Fruit fly (Drosophila melanogaster) whole organism: Measurements from ENCODE around the gene Lrr47.

Source experiments
- CG8478 ChIP-seq: fragments of >200 bp; optimal IDR thresholded peaks from 2 replicates; lab custom pipeline; 2018; ENCODE audit warnings: inconsistent platforms
- Dll ChIP-seq: fragments of >200 bp; optimal IDR thresholded peaks from 2 replicates; lab custom pipeline; 2017
- EcR ChIP-seq, 2 experiments: fragments of >200 bp; optimal IDR thresholded peaks; 2 replicates each; lab custom pipeline; 2017; ENCODE audit warnings: missing biosample characterization in 2 of 2, missing genetic modification characterization in 2 of 2, missing genetic modification reagents in 2 of 2
- pan ChIP-seq: fragments of >200 bp; optimal IDR thresholded peaks from 2 replicates; lab custom pipeline; 2017
- psq ChIP-seq: fragments of >200 bp; optimal IDR thresholded peaks from 2 replicates; lab custom pipeline; 2017
- usp ChIP-seq: fragments of >200 bp; optimal IDR thresholded peaks from 2 replicates; lab custom pipeline; 2017; ENCODE audit warnings: missing biosample characterization, missing genetic modification characterization, mixed read lengths

Gene Lrr47

dm6 chr2L:10495495-10495894 lies 21.6 kb upstream of the Lrr47 start:
- TF ChIP-seq psq (lab: Kevin White, UChicago) (no peak), pan (lab: Kevin White, UChicago) (no peak), usp (GFP tag; lab: Kevin White, UChicago) (no peak), Dll (no peak), EcR (GFP tag; optimal IDR thresholded peaks at IDR 0.05; lab: Kevin White, UChicago) (no peak), CG8478 (lab: Kevin White, UChicago) (no peak)

DNA sequence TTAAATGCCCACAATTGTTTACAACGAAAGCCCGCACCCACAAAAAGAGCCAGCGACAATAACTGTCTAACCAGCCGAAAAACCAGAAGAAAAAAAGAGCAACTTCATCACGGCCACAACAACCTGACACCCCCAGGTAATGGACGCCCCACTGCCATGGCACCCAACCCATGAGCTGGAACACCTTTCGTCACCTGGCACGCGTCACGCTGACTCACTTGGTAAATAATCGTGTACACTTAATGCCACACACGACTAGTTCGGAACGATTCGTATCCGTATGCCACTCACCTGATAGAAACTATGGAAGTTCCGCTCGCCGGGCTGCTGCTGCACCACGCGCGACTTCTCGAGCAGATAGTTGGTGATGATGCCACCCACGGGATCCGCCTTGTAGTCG lies 20.8 kb upstream of the Lrr47 start:
- TF ChIP-seq Dll (no peak), pan (lab: Kevin White, UChicago) (no peak), CG8478 (lab: Kevin White, UChicago) (no peak), usp (GFP tag; lab: Kevin White, UChicago) (no peak), EcR (GFP tag; optimal IDR thresholded peaks at IDR 0.05; lab: Kevin White, UChicago) (no peak), psq (lab: Kevin White, UChicago) (no peak)

- TF ChIP-seq Dll: no peak
- TF ChIP-seq usp (GFP tag; lab: Kevin White, UChicago): no peak
- TF ChIP-seq EcR (GFP tag; optimal IDR thresholded peaks at IDR 0.05; lab: Kevin White, UChicago): no peak
These were observed 19.9 kb upstream of the Lrr47 start for dm6 chr2L:10497106-10497800.

DNA sequence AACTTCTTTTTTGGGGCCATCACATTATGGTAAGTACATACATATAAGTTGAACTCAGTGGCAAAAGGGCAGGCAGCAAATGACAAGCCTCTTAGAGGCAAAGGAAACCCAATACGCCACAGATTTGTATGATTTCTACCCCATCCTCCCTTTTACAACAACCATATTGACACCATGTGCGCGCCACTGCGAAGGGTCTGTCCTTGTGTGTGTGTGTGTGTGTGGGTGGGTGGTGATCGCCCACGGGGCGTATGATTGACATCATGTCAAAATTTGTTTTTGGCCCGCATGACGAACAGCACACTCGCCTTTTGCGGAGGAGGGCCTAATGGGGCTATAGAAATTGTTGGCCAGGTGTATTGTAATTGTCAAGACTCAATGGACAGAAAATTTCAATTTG lies 17.5 kb upstream of the Lrr47 start:
- no peak for TF ChIP-seq EcR (GFP tag; optimal IDR thresholded peaks at IDR 0.05; lab: Kevin White, UChicago)
- no peak for TF ChIP-seq Dll
- TF ChIP-seq CG8478 (lab: Kevin White, UChicago): no peak
- no peak for TF ChIP-seq psq (lab: Kevin White, UChicago)
- no peak for TF ChIP-seq pan (lab: Kevin White, UChicago)
- TF ChIP-seq usp (GFP tag; lab: Kevin White, UChicago): no peak

- no peak for TF ChIP-seq pan (lab: Kevin White, UChicago)
These were observed 16.7 kb upstream of the Lrr47 start for dm6 chr2L:10500309-10500974.

DNA sequence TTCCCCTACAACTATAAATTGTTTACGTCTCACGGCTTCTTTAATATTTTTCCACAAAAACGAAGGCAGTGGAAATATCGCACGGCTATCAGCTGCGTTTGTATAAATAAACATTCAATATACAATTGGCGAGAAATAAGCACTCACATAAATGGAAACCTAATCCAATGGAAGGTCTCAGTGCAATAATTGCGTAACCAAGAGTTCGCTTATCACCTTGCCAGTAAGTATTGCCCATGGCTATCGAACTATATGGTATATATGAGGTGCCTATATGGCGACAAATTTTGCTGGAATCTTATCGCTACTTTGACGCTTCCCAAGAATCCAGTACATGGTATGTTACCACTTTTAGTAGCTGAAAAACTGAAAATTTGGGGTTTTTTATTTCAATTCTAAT lies 14.9 kb upstream of the Lrr47 start:
- TF ChIP-seq EcR (GFP tag; optimal IDR thresholded peaks at IDR 0.05; lab: Kevin White, UChicago) (no peak), pan (lab: Kevin White, UChicago) (no peak), Dll (no peak), usp (GFP tag; lab: Kevin White, UChicago) (no peak), psq (lab: Kevin White, UChicago) (no peak), CG8478 (lab: Kevin White, UChicago) (no peak)

- TF ChIP-seq psq (lab: Kevin White, UChicago): no peak
- TF ChIP-seq Dll: no peak
- no peak for TF ChIP-seq EcR (GFP tag; optimal IDR thresholded peaks at IDR 0.05; lab: Kevin White, UChicago)
- no peak for TF ChIP-seq pan (lab: Kevin White, UChicago)
- TF ChIP-seq CG8478 (lab: Kevin White, UChicago): no peak
- no peak for TF ChIP-seq usp (GFP tag; lab: Kevin White, UChicago)
These were observed 14.3 kb upstream of the Lrr47 start for dm6 chr2L:10502862-10503261.

- TF ChIP-seq psq (lab: Kevin White, UChicago) (no peak), EcR (GFP tag; optimal IDR thresholded peaks at IDR 0.05; lab: Kevin White, UChicago) (no peak), Dll (no peak), pan (lab: Kevin White, UChicago) (no peak), usp (GFP tag; lab: Kevin White, UChicago) (no peak), CG8478 (lab: Kevin White, UChicago) (no peak)
These were observed 13.7 kb upstream of the Lrr47 start for dm6 chr2L:10503356-10503977.

DNA sequence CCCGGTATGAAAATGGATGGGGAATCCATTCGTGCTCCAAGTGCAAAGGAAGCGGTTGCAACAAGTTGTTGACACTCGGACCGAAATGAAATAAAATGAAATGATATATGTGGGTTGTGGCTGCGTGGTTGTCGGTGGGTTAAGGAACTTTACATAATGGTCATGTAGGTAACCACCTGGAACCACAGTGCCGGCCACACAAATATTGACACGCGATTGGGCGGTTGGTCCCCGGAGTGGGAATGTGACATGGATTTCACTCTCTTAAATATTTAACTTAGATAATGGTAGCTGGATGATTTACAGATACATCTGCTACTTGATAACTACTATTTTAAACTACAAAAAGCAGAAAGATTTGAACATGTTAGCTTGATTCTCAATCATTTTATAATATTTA lies 12.2 kb upstream of the Lrr47 start:
- TF ChIP-seq CG8478 (lab: Kevin White, UChicago) (no peak), psq (lab: Kevin White, UChicago) (no peak), EcR (GFP tag; optimal IDR thresholded peaks at IDR 0.05; lab: Kevin White, UChicago) (no peak), pan (lab: Kevin White, UChicago) (no peak), Dll (no peak), usp (GFP tag; lab: Kevin White, UChicago) (no peak)

DNA sequence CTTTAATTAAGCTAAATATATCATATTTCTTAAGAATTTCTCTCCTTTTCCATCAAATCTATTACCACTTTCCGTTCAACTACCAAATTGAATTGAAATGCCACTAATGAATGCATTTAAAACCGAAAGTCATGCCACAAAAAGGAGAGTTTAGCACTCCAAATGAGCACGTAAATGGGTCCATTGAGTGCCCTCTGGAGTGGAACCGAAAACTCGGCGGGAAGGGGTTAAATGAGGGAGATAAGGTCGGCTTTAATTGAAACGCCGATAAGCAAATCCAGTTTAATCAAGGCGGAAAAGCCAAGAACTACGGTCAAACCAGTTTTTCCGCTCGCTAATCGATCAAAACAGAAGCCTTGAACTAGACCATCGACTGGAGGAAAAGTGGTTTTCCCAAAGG lies 11.8 kb upstream of the Lrr47 start:
- TF ChIP-seq CG8478 (lab: Kevin White, UChicago) (no peak), EcR (GFP tag; optimal IDR thresholded peaks at IDR 0.05; lab: Kevin White, UChicago) (no peak), Dll (no peak), psq (lab: Kevin White, UChicago) (no peak), pan (lab: Kevin White, UChicago) (no peak), usp (GFP tag; lab: Kevin White, UChicago) (no peak)

DNA sequence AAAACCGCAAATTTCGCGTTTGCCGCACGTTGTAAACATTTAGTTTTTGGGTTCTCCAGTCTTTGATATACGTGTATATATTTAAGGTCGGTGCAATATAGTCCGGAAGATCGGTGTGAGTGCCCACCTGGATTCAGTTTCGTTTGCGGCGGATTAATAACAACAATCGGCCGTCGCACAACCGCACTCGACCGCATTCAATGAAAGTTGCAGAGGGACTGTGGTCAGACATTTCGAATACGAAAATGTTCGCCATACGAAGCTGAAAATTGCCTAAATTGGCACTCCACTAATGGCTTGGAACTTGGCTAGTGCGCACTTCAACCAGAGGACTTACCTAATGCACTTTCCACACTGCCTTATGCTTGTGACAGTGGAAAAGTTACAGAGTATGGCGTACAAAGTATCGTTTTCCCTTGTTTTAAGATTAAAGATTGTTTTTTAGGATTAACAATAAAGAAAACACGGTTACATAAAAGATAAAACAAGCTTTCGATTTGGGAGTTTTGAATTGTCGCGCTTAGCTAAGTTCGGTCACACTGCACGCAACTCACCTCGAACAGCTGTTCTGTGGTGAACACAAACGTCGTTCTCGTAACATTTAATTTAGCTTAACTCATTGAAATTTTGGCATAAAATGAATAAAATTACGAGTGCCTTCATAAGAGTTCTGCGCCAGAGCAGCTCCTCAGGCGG lies 10.4 kb upstream of the Lrr47 start, which contains the start of the genes Myo31DF and CG6094:
TSS of gene Myo31DF (minus strand) at position 223 of the 696 bp plus-strand sequence.
TSS of gene CG6094 (plus strand) at position 525 of the 696 bp plus-strand sequence.
- TF ChIP-seq pan (lab: Kevin White, UChicago): no peak
- no peak for TF ChIP-seq usp (GFP tag; lab: Kevin White, UChicago)
- no peak for TF ChIP-seq Dll
- TF ChIP-seq CG8478 (lab: Kevin White, UChicago): no peak
- no peak for TF ChIP-seq psq (lab: Kevin White, UChicago)
- TF ChIP-seq EcR (GFP tag; optimal IDR thresholded peaks at IDR 0.05; lab: Kevin White, UChicago): no peak
